Worm (Caenorhabditis elegans): ENCODE measurements around the gene ctr-9.

ctr-9 gene

DNA sequence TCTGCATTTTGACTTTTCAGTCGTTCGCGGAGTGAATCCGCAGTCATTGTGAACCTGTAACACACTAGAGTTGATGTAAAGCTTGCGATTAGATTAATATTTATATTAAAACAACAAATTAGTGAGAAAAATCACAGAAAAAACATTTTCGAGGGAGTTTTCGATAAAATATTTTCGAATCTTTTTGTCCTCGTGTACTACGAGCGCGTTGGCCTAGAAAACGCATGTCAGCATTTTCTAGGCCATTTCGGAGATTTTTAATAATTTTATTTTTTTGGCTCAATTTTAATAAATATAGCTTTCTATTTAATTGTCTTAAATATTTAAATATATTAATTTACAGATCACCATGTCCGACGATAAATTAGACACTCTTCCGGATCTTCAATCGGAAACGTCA lies 25.8 kb upstream of the ctr-9 start, which contains the start of gene B0464.9:
Gene B0464.9 (plus strand): TSS at position 344 of the 400 bp plus-strand sequence.
- TF ChIP-seq W03F9.2 (tag; optimal IDR thresholded peaks at IDR 0.05) (peak; percentile 69), him-1 (tag; optimal IDR thresholded peaks at IDR 0.05) (no peak), dao-5 (tag; optimal IDR thresholded peaks at IDR 0.05) (no peak)

DNA sequence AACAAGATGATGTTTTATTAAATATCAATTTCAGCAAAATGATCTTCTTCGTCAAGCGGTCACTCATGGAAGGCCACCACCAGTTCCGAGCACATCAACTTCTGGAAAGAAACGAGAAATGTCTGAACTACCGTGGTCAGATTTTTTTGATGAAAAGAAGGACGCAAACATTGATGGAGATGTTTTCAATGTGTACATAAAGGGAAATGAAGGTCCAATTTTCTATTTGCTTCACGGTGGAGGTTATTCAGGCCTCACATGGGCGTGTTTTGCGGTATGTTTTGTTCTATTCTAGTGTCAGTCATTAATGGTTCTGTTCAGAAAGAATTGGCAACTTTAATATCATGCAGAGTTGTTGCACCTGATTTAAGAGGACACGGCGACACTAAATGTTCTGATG lies 25.3 kb upstream of the ctr-9 start, which contains the start of gene B0464.6:
Gene B0464.6 (minus strand): TSS at position 101 of the 400 bp plus-strand sequence.
- TF ChIP-seq dao-5 (tag; optimal IDR thresholded peaks at IDR 0.05), result no peak

DNA sequence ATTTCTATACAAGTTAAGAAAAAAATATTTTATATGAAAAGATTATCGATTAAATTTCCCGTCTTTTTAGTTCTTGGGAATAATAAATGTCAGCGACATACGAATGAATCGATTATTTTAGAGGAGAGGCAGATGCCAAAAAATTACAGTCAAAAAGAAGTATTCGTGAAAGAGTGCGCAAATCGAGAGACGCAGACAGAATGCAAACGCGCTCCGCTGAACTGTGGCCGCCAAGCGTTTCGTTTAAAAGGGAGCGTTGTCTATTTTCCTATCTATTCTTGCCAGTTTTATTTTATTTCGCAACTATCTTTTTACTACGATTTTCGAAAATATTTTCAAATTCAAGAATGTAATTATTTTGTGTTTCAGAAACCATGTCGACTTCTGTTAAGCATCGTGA lies 24.1 kb upstream of the ctr-9 start, which contains the start of gene baf-1:
Gene baf-1 (plus strand): TSS at position 370 of the 400 bp plus-strand sequence.
- TF ChIP-seq dao-5 (tag; optimal IDR thresholded peaks at IDR 0.05) (no peak), W03F9.2 (tag; optimal IDR thresholded peaks at IDR 0.05) (peak; percentile 76), him-1 (tag; optimal IDR thresholded peaks at IDR 0.05) (no peak)

DNA sequence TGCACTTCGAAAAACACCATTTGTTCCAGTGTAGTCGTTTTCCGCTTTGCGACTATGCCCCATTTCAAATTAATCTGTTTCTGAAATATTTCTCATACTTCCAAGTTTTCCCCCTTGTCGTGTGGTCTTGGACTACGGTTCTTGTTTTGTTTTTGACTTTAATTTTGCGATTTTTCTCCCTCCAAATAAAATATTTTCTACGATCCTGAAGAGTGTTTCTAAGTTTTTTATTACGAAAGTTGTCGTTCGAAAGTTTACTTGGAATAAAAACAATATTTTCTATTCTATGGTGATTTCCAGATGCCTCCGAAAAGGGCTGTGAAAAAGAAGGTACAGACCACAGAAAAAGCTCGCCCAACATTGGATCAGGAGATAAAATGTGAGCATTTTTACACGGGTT lies 23.3 kb upstream of the ctr-9 start, which contains the start of gene tag-342:
Gene tag-342 (plus strand): TSS at position 301 of the 400 bp plus-strand sequence.
- no peak for TF ChIP-seq him-1 (tag; optimal IDR thresholded peaks at IDR 0.05)
- TF ChIP-seq dao-5 (tag; optimal IDR thresholded peaks at IDR 0.05), result no peak
- no peak for TF ChIP-seq W03F9.2 (tag; optimal IDR thresholded peaks at IDR 0.05)

DNA sequence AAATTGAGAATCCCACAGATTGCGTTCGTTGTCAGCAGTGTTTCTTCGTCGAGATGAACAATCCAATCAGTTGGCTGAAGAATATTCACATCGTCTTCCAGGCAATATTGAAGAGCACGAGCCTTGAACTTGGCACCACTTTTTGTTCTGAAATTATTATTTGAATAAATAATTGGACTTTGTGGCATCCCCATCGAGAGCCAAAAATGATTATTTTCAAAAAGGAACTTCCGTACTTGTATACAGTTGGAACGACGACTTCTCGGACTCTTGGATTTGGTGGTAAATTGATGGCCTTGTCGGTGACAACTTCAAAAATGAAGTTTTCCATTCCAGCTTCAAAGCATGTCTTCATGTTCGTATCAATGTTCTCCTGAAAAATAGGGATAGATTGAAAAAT lies 19.2 kb upstream of the ctr-9 start:
- TF ChIP-seq W03F9.2 (tag; optimal IDR thresholded peaks at IDR 0.05) (no peak), dao-5 (tag; optimal IDR thresholded peaks at IDR 0.05) (no peak), him-1 (tag; optimal IDR thresholded peaks at IDR 0.05) (no peak)

DNA sequence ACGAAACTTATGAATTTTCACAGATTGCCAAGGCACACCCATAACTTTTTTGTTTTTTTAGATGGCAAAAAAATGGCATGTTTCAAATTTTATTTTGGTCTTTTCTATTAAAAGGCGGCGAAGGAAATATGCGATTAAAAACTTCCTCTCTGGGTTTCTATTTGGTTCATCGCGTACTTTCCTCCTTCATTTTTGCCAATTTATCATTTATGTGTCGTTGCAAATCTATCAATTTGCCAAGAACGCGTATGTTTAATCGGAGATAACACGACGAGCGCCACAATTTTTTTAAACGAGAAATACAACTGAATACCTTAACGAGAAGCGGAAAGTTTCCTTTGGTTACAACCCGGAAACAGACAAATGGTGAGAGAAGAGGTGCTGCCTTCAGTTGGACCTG lies 18.7 kb upstream of the ctr-9 start:
- TF ChIP-seq W03F9.2 (tag; optimal IDR thresholded peaks at IDR 0.05), result no peak

DNA sequence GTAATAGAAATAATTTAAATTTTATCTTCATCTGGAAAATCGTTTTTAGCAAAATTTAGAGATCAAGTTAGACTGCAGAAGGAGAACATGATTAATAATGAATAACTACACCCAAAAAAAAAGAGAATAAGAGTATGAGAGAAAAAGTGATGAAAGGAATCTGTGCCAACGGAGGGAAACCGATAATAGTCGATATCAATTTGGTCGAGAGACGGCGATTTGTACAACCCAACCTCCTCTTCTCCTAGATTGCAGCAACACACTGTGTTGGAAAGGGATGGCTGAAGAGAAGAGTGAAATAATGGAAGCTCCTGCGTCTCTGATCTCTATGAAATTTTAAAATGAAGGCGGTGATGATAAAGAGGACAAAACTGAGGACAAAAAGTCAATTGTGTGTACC lies 16.7 kb upstream of the ctr-9 start:
- TF ChIP-seq W03F9.2 (tag; optimal IDR thresholded peaks at IDR 0.05) (no peak), dao-5 (tag; optimal IDR thresholded peaks at IDR 0.05) (no peak), him-1 (tag; optimal IDR thresholded peaks at IDR 0.05) (no peak)

DNA sequence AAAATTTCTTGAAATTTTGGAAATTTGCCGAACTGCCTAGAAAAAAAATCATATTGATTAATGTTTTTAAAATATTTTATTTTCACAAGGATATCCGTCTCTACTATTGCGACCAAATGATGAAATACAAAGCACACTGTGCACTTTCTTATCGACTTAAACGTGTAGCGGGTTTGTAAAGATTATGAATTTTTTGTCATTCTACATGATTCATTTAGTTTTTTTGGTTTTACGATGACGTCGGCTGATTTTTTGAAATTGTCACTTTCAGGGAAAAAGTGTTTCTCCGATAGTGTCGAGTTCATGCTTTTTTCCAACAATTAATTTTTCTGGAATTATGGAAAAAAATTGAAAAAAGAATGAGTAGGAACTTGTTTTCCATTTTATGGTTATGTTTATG lies 14.6 kb upstream of the ctr-9 start:
- TF ChIP-seq him-1 (tag; optimal IDR thresholded peaks at IDR 0.05), result no peak
- TF ChIP-seq dao-5 (tag; optimal IDR thresholded peaks at IDR 0.05), result no peak

DNA sequence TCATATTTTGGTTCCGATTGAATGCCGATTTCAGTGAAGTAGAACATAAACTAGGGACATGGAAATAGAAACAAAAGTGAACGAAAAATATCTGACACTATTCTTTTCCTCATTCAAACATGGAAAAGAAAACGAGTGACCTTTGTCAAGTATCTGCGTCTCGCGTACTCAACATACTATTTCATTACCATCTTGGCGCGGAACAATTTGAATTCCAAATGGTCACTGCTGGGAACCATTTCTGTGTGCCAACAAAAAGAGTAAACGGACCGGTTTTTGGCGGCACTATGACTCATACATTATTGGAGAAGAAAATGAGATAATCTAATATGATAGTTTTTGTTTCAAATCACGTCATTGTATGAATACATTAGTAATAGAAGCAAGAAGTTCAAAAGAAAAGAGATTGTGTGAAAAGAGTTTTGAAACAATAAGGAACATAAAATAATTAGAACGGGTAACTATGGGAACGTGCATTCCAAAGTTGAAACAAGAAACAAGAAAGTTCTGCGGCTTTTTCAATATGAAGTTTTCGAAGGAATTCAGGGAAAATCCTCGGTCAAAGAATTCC lies 8.7 kb upstream of the ctr-9 start:
- TF ChIP-seq dao-5 (tag; optimal IDR thresholded peaks at IDR 0.05), result no peak
- no peak for TF ChIP-seq W03F9.2 (tag; optimal IDR thresholded peaks at IDR 0.05)
- no peak for TF ChIP-seq him-1 (tag; optimal IDR thresholded peaks at IDR 0.05)

DNA sequence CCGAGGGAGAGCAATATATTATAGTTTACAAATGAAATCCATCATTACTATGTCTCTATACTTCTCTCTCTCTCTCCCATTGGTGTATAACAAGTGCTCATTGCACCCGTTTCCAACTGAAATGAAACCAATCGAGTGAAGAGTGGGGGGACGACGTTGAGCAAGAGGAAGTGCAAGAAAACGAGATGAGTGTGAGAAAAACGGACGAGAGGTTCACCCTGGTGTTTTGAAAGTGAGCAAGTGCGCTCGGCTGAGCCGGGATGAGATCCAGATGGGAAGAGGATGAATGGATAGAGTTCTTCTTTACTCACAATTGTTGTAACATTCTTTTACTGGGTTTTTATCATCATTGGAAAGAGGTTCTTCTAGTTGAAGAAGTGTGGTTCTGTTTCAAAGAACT lies 7.5 kb upstream of the ctr-9 start:
- TF ChIP-seq W03F9.2 (tag; optimal IDR thresholded peaks at IDR 0.05) (no peak), him-1 (tag; optimal IDR thresholded peaks at IDR 0.05) (no peak), dao-5 (tag; optimal IDR thresholded peaks at IDR 0.05) (no peak)

DNA sequence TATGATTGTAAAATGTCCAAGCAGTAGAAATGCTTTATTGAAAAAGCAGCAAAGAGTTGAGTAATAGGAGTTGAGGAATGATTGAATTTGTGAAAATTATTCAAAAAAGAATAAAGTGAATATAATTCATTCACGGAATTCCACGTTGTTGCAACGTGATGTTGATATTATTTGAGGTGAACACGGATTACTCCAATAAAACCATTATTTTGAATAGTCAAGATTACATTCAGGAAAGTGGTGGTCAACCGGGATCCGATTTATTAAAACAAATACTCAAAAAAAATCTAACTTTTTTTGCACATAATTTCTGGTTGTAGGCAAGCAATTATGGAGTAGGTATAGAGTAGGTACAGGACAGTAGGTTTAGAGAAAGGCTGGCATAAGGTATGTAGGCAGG lies 5.8 kb upstream of the ctr-9 start, which contains the start of gene bre-3:
Gene bre-3 (minus strand): TSS at position 101 of the 400 bp plus-strand sequence.
- TF ChIP-seq him-1 (tag; optimal IDR thresholded peaks at IDR 0.05) (no peak), W03F9.2 (tag; optimal IDR thresholded peaks at IDR 0.05) (no peak), dao-5 (tag; optimal IDR thresholded peaks at IDR 0.05) (no peak)

DNA sequence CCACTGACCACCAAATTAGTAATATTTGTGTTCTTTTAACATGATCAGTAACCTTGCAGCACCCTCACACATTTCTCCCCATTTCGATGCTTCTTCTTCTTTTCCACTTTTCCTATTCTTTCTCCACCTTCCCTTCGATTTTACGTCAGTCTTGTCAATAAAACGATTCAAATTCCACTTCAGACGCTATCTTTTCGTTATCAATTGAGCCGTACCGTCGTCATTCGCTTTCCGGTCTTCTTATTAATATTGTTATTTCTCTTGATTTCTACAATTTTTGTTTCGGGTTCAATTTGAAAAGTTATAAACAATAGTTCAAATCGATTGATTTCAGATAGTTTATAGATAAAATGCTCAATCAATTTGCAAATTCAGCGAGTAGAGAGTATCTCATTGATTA lies 3.7 kb upstream of the ctr-9 start:
- TF ChIP-seq dao-5 (tag; optimal IDR thresholded peaks at IDR 0.05) (no peak), him-1 (tag; optimal IDR thresholded peaks at IDR 0.05) (no peak), W03F9.2 (tag; optimal IDR thresholded peaks at IDR 0.05) (no peak)

DNA sequence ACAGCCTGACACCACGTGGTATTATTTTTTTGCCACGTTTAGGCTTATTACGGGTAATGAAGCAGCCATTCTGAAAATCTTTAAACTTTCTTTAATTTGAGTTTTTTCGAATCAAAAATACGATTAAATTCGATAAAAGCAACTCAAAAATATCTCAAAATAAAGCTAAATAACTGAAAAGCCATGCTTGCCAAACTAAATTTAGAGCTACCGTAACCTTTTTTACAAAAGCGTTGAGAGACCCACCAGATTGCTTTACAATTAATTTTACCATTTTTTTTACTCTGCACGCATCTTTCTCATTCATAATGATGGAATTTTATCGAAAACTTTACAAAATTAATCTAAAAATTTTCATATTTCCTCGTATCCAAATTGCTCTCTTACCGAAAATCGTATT lies 3.2 kb upstream of the ctr-9 start:
- TF ChIP-seq dao-5 (tag; optimal IDR thresholded peaks at IDR 0.05) (no peak), him-1 (tag; optimal IDR thresholded peaks at IDR 0.05) (no peak), W03F9.2 (tag; optimal IDR thresholded peaks at IDR 0.05) (no peak)

DNA sequence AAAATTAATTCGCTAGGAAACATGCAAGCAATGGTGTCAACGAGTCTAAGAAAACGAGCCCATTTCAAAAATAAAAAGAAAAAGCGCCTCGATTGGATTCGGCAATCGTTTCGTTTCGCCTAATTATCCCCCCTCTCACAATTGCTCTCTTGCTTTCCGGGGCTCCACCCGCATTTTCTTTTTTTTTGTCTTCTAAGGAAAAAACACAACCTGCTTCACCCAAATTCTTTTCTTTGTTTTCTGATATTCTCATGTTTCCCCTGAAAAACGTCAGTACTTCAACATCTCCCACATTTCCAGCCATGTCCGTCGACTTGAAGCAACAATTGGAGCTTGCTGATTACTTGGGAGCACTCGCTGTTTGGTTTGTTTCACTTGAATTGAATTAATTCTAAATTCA lies 2.8 kb upstream of the ctr-9 start, which contains the start of gene nlp-36:
Gene nlp-36 (plus strand): TSS at position 301 of the 400 bp plus-strand sequence.
- TF ChIP-seq dao-5 (tag; optimal IDR thresholded peaks at IDR 0.05), result no peak
- no peak for TF ChIP-seq him-1 (tag; optimal IDR thresholded peaks at IDR 0.05)
- TF ChIP-seq W03F9.2 (tag; optimal IDR thresholded peaks at IDR 0.05), result no peak

DNA sequence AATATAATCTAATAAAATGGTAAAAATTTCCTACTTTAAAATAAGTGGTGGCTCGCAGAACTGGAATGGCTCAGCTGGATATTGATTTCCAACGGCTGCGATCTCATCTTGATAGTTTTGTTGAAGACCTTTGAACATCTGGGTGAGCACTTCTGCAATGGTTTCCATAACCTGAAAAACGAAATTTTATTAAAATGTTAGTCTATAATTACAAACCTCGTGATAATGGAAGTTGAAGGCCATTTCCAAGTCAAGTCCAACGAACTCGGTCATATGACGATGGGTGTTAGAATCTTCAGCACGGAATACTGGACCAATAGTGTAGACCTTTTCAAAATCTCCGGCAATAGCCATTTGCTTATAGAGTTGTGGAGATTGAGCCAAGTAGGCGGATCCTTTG lies 1.4 kb upstream of the ctr-9 start:
- TF ChIP-seq him-1 (tag; optimal IDR thresholded peaks at IDR 0.05) (no peak), dao-5 (tag; optimal IDR thresholded peaks at IDR 0.05) (no peak), W03F9.2 (tag; optimal IDR thresholded peaks at IDR 0.05) (no peak)

Data from whole organism, L4/young adult.